Worm (Caenorhabditis elegans) whole organism, L4 larva: Measurements from ENCODE around the gene acl-4.

Experiments used
- F44E2.7 ChIP-seq: fragments of 200-800 bp; sonication (Bioruptor generic); IDR thresholded peaks from 2 replicates; pipeline ENCODE4 v2.1.2; 2022; ENCODE audit warnings: missing genetic modification characterization, missing compliant biosample characterization
- F49E8.2 ChIP-seq: sonication (generic microtip); optimal IDR thresholded peaks from 2 replicates; lab custom pipeline; 2016; ENCODE audit warnings: missing compliant biosample characterization, mild to moderate bottlenecking, missing genetic modification characterization, borderline replicate concordance
- T20F7.1 ChIP-seq: fragments of 200-800 bp; sonication (Bioruptor generic); optimal IDR thresholded peaks from 2 replicates; lab custom pipeline; 2018; ENCODE audit warnings: mild to moderate bottlenecking, missing genetic modification characterization, missing compliant biosample characterization
- T26A8.4 ChIP-seq: fragments of 200-800 bp; sonication (Bioruptor generic); IDR thresholded peaks from 2 replicates; pipeline ENCODE4 v1.3.6; 2022; ENCODE audit warnings: missing genetic modification characterization, missing compliant biosample characterization
- aha-1 ChIP-seq: fragments of 150-350 bp; peaks from one replicate; lab custom pipeline; 2014; ENCODE audit warnings: missing biosample characterization, missing genetic modification characterization
- ceh-20 ChIP-seq: fragments of 200-800 bp; sonication (Bioruptor generic); IDR thresholded peaks from 2 replicates; pipeline ENCODE4 v1.3.6; 2022; ENCODE audit warnings: missing genetic modification reagents, missing genetic modification characterization, missing compliant biosample characterization
- ctbp-1 ChIP-seq: fragments of 200-800 bp; sonication (Bioruptor generic); IDR thresholded peaks from 2 replicates; pipeline ENCODE4 v1.3.6; 2022; ENCODE audit warnings: missing genetic modification reagents, missing genetic modification characterization, missing compliant biosample characterization
- daf-16 ChIP-seq, 3 experiments: sonication (generic microtip); optimal IDR thresholded peaks; 2 replicates each; lab custom pipeline; 2016 to 2017; ENCODE audit warnings: missing genetic modification characterization in 3 of 3, missing genetic modification reagents in 3 of 3, mild to moderate bottlenecking in 2 of 3, missing compliant biosample characterization in 2 of 3, missing biosample characterization in 1 of 3, moderate library complexity in 1 of 3
- dmd-6 ChIP-seq: fragments of 200-800 bp; sonication (Bioruptor generic); IDR thresholded peaks from 2 replicates; pipeline ENCODE4 v1.3.6; 2022; ENCODE audit warnings: missing genetic modification reagents, missing genetic modification characterization, missing compliant biosample characterization
- dpl-1 ChIP-seq: fragments of 150-350 bp; optimal IDR thresholded peaks from 2 replicates; lab custom pipeline; 2014; ENCODE audit warnings: missing biosample characterization, missing genetic modification reagents, missing genetic modification characterization
- duxl-1 ChIP-seq: sonication (generic microtip); optimal IDR thresholded peaks from 2 replicates; lab custom pipeline; 2016; ENCODE audit warnings: mild to moderate bottlenecking, missing genetic modification characterization, moderate library complexity, missing compliant biosample characterization; ENCODE audit not compliant: poor library complexity
- dve-1 ChIP-seq: sonication (generic microtip); optimal IDR thresholded peaks from 2 replicates; lab custom pipeline; 2017; ENCODE audit warnings: antibody characterized with exemption, mild to moderate bottlenecking, missing genetic modification characterization, missing compliant biosample characterization; ENCODE audit not compliant: insufficient read depth
- egl-43 ChIP-seq: fragments of 200-800 bp; sonication (Bioruptor generic); IDR thresholded peaks from 2 replicates; pipeline ENCODE4 v1.3.6; 2022; ENCODE audit warnings: missing genetic modification reagents, missing genetic modification characterization, missing compliant biosample characterization
- fkh-10 ChIP-seq: fragments of 150-350 bp; optimal IDR thresholded peaks from 2 replicates; lab custom pipeline; 2014; ENCODE audit warnings: missing biosample characterization, missing genetic modification reagents, missing genetic modification characterization
- fos-1 ChIP-seq: fragments of 150-350 bp; optimal IDR thresholded peaks from 2 replicates; lab custom pipeline; 2014; ENCODE audit warnings: missing biosample characterization, missing genetic modification characterization
- hif-1 ChIP-seq, 2 experiments: sonication (generic microtip); optimal IDR thresholded peaks; 2 replicates each; lab custom pipeline; 2016 to 2017; ENCODE audit warnings: missing compliant biosample characterization in 2 of 2, missing genetic modification characterization in 2 of 2, missing genetic modification reagents in 2 of 2, missing genotype in 2 of 2, mild to moderate bottlenecking in 1 of 2
- hlh-11 ChIP-seq: fragments of 200-800 bp; sonication (Bioruptor generic); optimal IDR thresholded peaks from 2 replicates; lab custom pipeline; 2018; ENCODE audit warnings: mild to moderate bottlenecking, missing genetic modification characterization, missing compliant biosample characterization
- hlh-30 ChIP-seq: sonication (generic microtip); optimal IDR thresholded peaks from 2 replicates; lab custom pipeline; 2017; ENCODE audit warnings: antibody characterized with exemption, mild to moderate bottlenecking, missing genetic modification characterization, missing compliant biosample characterization; ENCODE audit not compliant: insufficient read depth
- hmg-1.1 ChIP-seq: fragments of 200-800 bp; sonication (Bioruptor generic); IDR thresholded peaks from 2 replicates; pipeline ENCODE4 v1.3.6; 2022; ENCODE audit warnings: missing genetic modification reagents, missing genetic modification characterization, missing compliant biosample characterization
- jun-1 ChIP-seq: fragments of 150-350 bp; optimal IDR thresholded peaks from 2 replicates; lab custom pipeline; 2014; ENCODE audit warnings: missing biosample characterization, missing genetic modification reagents, missing genetic modification characterization
- lin-13 ChIP-seq: fragments of 150-350 bp; optimal IDR thresholded peaks from 2 replicates; lab custom pipeline; 2014; ENCODE audit warnings: missing biosample characterization, missing genetic modification reagents, missing genetic modification characterization
- lin-39 ChIP-seq: fragments of 150-350 bp; optimal IDR thresholded peaks from 2 replicates; lab custom pipeline; 2014; ENCODE audit warnings: missing biosample characterization, missing genetic modification reagents, missing genetic modification characterization
- lir-3 ChIP-seq: sonication (generic microtip); optimal IDR thresholded peaks from 2 replicates; lab custom pipeline; 2016; ENCODE audit warnings: mild to moderate bottlenecking, missing genetic modification characterization, missing compliant biosample characterization
- lsy-2 ChIP-seq, 2 experiments: fragments of 150-350 bp in 1 of 2; sonication (generic microtip) in 1 of 2; optimal IDR thresholded peaks; 2 replicates each; lab custom pipeline; 2014 to 2017; ENCODE audit warnings: missing biosample characterization in 2 of 2, missing genetic modification characterization in 2 of 2
- madf-9 ChIP-seq: fragments of 200-800 bp; sonication (Bioruptor generic); conservative IDR thresholded peaks from 2 replicates; pipeline ENCODE4 v1.3.6; 2022; ENCODE audit warnings: missing genetic modification reagents, missing genetic modification characterization, missing compliant biosample characterization
- mdl-1 ChIP-seq, 2 experiments: fragments of 150-350 bp in 1 of 2; sonication (generic microtip) in 1 of 2; optimal IDR thresholded peaks; 2 replicates each; lab custom pipeline; 2014 to 2017; ENCODE audit warnings: missing biosample characterization in 2 of 2, missing genetic modification characterization in 2 of 2
- mep-1 ChIP-seq: fragments of 150-350 bp; sonication (generic microtip); optimal IDR thresholded peaks from 3 replicates; lab custom pipeline; 2014; ENCODE audit warnings: missing biosample characterization, missing genetic modification characterization
- mes-2 ChIP-seq: sonication (generic microtip); optimal IDR thresholded peaks from 2 replicates; lab custom pipeline; 2016; ENCODE audit warnings: missing genotype, mild to moderate bottlenecking, missing genetic modification characterization, missing compliant biosample characterization; ENCODE audit not compliant: poor library complexity, severe bottlenecking
- mxl-3 ChIP-seq: fragments of 200-800 bp; sonication (Bioruptor generic); optimal IDR thresholded peaks from 2 replicates; lab custom pipeline; 2018; ENCODE audit warnings: mild to moderate bottlenecking, missing genetic modification characterization, missing compliant biosample characterization
- nhr-102 ChIP-seq: sonication (generic microtip); optimal IDR thresholded peaks from 2 replicates; lab custom pipeline; 2016; ENCODE audit warnings: mild to moderate bottlenecking, missing genetic modification characterization, moderate library complexity, missing compliant biosample characterization
- nhr-237 ChIP-seq: sonication (generic microtip); optimal IDR thresholded peaks from 2 replicates; lab custom pipeline; 2017; ENCODE audit warnings: missing biosample characterization, missing genetic modification characterization
- nhr-25 ChIP-seq: sonication (generic microtip); optimal IDR thresholded peaks from 2 replicates; lab custom pipeline; 2017; ENCODE audit warnings: missing genetic modification characterization, mild to moderate bottlenecking, missing compliant biosample characterization, antibody characterized with exemption, moderate library complexity, borderline replicate concordance; ENCODE audit not compliant: insufficient read depth
- nhr-28 ChIP-seq: fragments of 150-350 bp; optimal IDR thresholded peaks from 2 replicates; lab custom pipeline; 2014; ENCODE audit warnings: missing biosample characterization, missing genetic modification characterization
- nhr-42 ChIP-seq: fragments of 200-800 bp; sonication (Bioruptor generic); IDR thresholded peaks from 2 replicates; pipeline ENCODE4 v1.3.6; 2022; ENCODE audit warnings: missing genetic modification characterization, missing compliant biosample characterization
- nhr-76 ChIP-seq: fragments of 150-350 bp; optimal IDR thresholded peaks from 2 replicates; lab custom pipeline; 2014; ENCODE audit warnings: missing biosample characterization, missing genetic modification characterization
- pha-4 ChIP-seq, 2 experiments: fragments of 150-350 bp in 1 of 2; fragments of 200-800 bp in 1 of 2; sonication (Bioruptor generic) in 1 of 2; IDR thresholded peaks in 1 of 2; optimal IDR thresholded peaks in 1 of 2; 2 replicates each; pipeline versions ENCODE4 v1.3.6 to Lab custom; 2014 to 2022; ENCODE audit warnings: missing genetic modification characterization in 2 of 2, missing genetic modification reagents in 2 of 2, missing biosample characterization in 1 of 2, missing compliant biosample characterization in 1 of 2
- pqm-1 ChIP-seq: sonication (generic microtip); optimal IDR thresholded peaks from 2 replicates; lab custom pipeline; 2017; ENCODE audit warnings: missing biosample characterization, missing genetic modification characterization
- rbr-2 ChIP-seq: sonication (generic microtip); optimal IDR thresholded peaks from 2 replicates; lab custom pipeline; 2016; ENCODE audit warnings: missing genotype, missing genetic modification characterization, missing compliant biosample characterization
- sdz-12 ChIP-seq: fragments of 200-800 bp; sonication (Bioruptor generic); optimal IDR thresholded peaks from 2 replicates; lab custom pipeline; 2018; ENCODE audit warnings: mild to moderate bottlenecking, missing genetic modification characterization, missing compliant biosample characterization
- set-16 ChIP-seq: fragments of 200-800 bp; sonication (Bioruptor generic); IDR thresholded peaks from 2 replicates; pipeline ENCODE4 v1.3.6; 2022; ENCODE audit warnings: missing genetic modification reagents, missing genetic modification characterization, missing compliant biosample characterization
- tra-1 ChIP-seq: fragments of 200-800 bp; sonication (Bioruptor generic); IDR thresholded peaks from 2 replicates; pipeline ENCODE4 v1.3.6; 2022; ENCODE audit warnings: missing genetic modification reagents, missing genetic modification characterization, missing compliant biosample characterization
- unc-62 ChIP-seq, 3 experiments: fragments of 150-350 bp in 1 of 3; sonication (generic microtip); optimal IDR thresholded peaks in 2 of 3; peaks in 1 of 3; 1 replicate in 1 of 3; 2 replicates in 2 of 3; lab custom pipeline; 2014 to 2017; ENCODE audit warnings: missing biosample characterization in 3 of 3, missing genetic modification characterization in 3 of 3, missing genetic modification reagents in 3 of 3, missing genotype in 1 of 3
- vab-7 ChIP-seq: fragments of 200-800 bp; sonication (Bioruptor generic); IDR thresholded peaks from 2 replicates; pipeline ENCODE4 v1.3.6; 2022; ENCODE audit warnings: missing genetic modification reagents, missing genetic modification characterization, missing compliant biosample characterization
- zag-1 ChIP-seq: fragments of 150-350 bp; optimal IDR thresholded peaks from 2 replicates; lab custom pipeline; 2014; ENCODE audit warnings: missing biosample characterization, missing genetic modification characterization
- zip-2 ChIP-seq: fragments of 150-350 bp; optimal IDR thresholded peaks from 2 replicates; lab custom pipeline; 2014; ENCODE audit warnings: missing biosample characterization, missing genetic modification characterization
- ztf-7 ChIP-seq: fragments of 150-350 bp; optimal IDR thresholded peaks from 2 replicates; lab custom pipeline; 2014; ENCODE audit warnings: missing biosample characterization, missing genetic modification characterization

acl-4 gene

DNA sequence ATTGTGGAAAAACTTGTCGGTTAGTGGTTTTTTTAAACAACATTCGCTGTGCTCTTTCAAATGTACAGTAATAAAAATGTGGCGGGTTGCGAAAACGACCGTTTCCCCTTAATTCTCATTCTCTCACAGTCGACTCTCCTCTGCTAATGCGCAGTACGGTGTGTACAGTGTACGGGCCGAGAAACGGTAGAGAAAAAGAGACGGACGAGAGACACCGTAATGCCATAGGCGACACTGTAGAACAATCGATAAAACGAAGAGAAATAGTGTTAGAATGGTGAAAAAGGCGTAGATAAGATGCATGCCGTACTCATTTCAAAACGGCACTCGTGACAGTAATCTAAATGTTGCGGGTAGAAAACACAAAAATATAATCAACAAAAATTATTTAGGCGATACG is 20.2 kb upstream of the acl-4 start (continued):
- TF ChIP-seq mep-1 (tag; lab: Kevin White, UChicago) (peak; percentile 58), pqm-1 (tag; lab: Kevin White, UChicago) (peak; percentile 60), dmd-6 (GFP tag; lab: Robert Waterston, UW) (peak; percentile 60), mxl-3 (GFP tag; lab: Kevin White, UChicago) (peak; percentile 39)
- TF ChIP-seq, all 104 proteins: peak for 16

DNA sequence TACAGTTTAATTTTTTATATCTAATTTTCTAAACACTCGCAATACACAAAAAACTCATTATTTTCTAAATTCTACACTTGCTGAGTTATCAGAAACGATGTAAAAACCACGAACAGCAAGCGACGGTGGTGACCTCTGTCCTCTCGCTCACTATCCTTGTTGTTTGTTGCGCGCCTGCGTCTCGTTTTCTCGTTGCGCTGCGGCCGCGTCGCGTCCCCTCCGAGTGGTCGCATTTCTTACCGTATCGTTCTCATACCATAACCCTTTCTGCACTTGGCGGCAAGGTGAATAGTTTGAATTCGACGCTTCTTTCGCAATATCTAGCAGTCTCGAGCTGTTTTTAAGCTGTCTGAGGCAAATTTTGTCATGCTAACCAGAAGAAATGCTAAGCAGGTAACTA is 19.2 kb upstream of the acl-4 start, which contains the start of gene lsy-2:
lsy-2 (plus strand) TSS at position 271 of the 400 bp plus-strand sequence.
- TF ChIP-seq vab-7 (GFP tag; lab: Robert Waterston, UW) (0 out of 2 replicates have a peak, but pooled peaks have one; percentile 15), lin-39 (tag; lab: Kevin White, UChicago) (no peak), nhr-237 (tag; lab: Kevin White, UChicago) (no peak), ztf-7 (tag; lab: Kevin White, UChicago) (no peak), nhr-42 (GFP tag; lab: Robert Waterston, UW) (no peak), mxl-3 (GFP tag; lab: Kevin White, UChicago) (peak; percentile 40), pha-4 (GFP tag; IDR thresholded peaks at IDR 0.05; lab: Robert Waterston, UW) (no peak), pha-4 (tag; optimal IDR thresholded peaks at IDR 0.05; lab: Kevin White, UChicago) (no peak), lsy-2 (tag; optimal IDR thresholded peaks at IDR 0.05; lab: Kevin White, UChicago) (no peak), duxl-1 (peak; percentile 50), zip-2 (tag; lab: Kevin White, UChicago) (no peak), nhr-28 (tag; lab: Kevin White, UChicago) (peak; percentile 46), lir-3 (tag; lab: Kevin White, UChicago) (no peak), unc-62 (GFP tag; optimal IDR thresholded peaks at IDR 0.05 in 1 of 2; lab: Kevin White, UChicago) (no peak), unc-62 (tag; optimal IDR thresholded peaks at IDR 0.05; lab: Kevin White, UChicago) (no peak), madf-9 (GFP tag; lab: Robert Waterston, UW) (no peak), aha-1 (tag; lab: Kevin White, UChicago) (peak; percentile 64), nhr-76 (no peak), hmg-1.1 (GFP tag; lab: Robert Waterston, UW) (peak; percentile 52), nhr-25 (tag; lab: Kevin White, UChicago) (peak; percentile 86), F44E2.7 (GFP tag; lab: Robert Waterston, UW) (no peak), mep-1 (tag; lab: Kevin White, UChicago) (peak; percentile 57), T20F7.1 (GFP tag; lab: Kevin White, UChicago) (no peak), daf-16 (GFP tag; optimal IDR thresholded peaks at IDR 0.05; lab: Kevin White, UChicago) (no peak), daf-16 (tag; optimal IDR thresholded peaks at IDR 0.05; lab: Kevin White, UChicago) (peak; percentile 70), hlh-30 (tag; lab: Kevin White, UChicago) (peak; percentile 65), nhr-102 (no peak), set-16 (0 out of 2 replicates have a peak, but pooled peaks have one; percentile 30), mes-2 (tag; lab: Kevin White, UChicago) (peak; percentile 75), fkh-10 (no peak), F49E8.2 (tag; lab: Kevin White, UChicago) (no peak), hlh-11 (tag; lab: Kevin White, UChicago) (no peak), tra-1 (GFP tag; lab: Robert Waterston, UW) (no peak), dpl-1 (peak; percentile 72), hif-1 (tag; optimal IDR thresholded peaks at IDR 0.05; lab: Kevin White, UChicago) (peak in 1 of 2 experiments; percentile 41), egl-43 (GFP tag; lab: Robert Waterston, UW) (no peak), dmd-6 (GFP tag; lab: Robert Waterston, UW) (peak; percentile 50), dve-1 (tag; lab: Kevin White, UChicago) (peak; percentile 31), fos-1 (no peak), jun-1 (tag; lab: Kevin White, UChicago) (no peak), T26A8.4 (GFP tag; lab: Robert Waterston, UW) (no peak), ctbp-1 (0 out of 2 replicates have a peak, but pooled peaks have one; percentile 15), sdz-12 (GFP tag; lab: Kevin White, UChicago) (no peak), mdl-1 (tag; optimal IDR thresholded peaks at IDR 0.05; lab: Kevin White, UChicago) (peak in 1 of 2 experiments; percentile 20), zag-1 (tag; lab: Kevin White, UChicago) (no peak), ceh-20 (GFP tag; lab: Robert Waterston, UW) (no peak), lin-13 (GFP tag; lab: Kevin White, UChicago) (peak; percentile 72), rbr-2 (tag; lab: Kevin White, UChicago) (peak; percentile 19)
